Worm (Caenorhabditis elegans) whole organism, mixed stage, embryonic: Measurements from ENCODE around the gene Y41D4B.17.

Experiments
- blmp-1 ChIP-seq: fragments of 150-350 bp; optimal IDR thresholded peaks from 2 replicates; lab custom pipeline; 2014; ENCODE audit warnings: missing biosample characterization, missing genetic modification characterization
- mep-1 ChIP-seq: fragments of 150-350 bp; optimal IDR thresholded peaks from 2 replicates; lab custom pipeline; 2017; ENCODE audit warnings: missing biosample characterization, missing genetic modification reagents, missing genetic modification characterization, inconsistent platforms
- mls-2 ChIP-seq: sonication (generic microtip); optimal IDR thresholded peaks from 2 replicates; lab custom pipeline; 2016; ENCODE audit warnings: mild to moderate bottlenecking, missing genetic modification characterization, moderate library complexity, missing compliant biosample characterization
- nhr-12 ChIP-seq: fragments of 150-350 bp; optimal IDR thresholded peaks from 2 replicates; lab custom pipeline; 2014; ENCODE audit warnings: missing biosample characterization, missing genetic modification characterization
- nhr-28 ChIP-seq: fragments of 150-350 bp; optimal IDR thresholded peaks from 2 replicates; lab custom pipeline; 2014; ENCODE audit warnings: missing biosample characterization, missing genetic modification characterization
- snpc-4 ChIP-seq: fragments of 150-350 bp; optimal IDR thresholded peaks from 2 replicates; lab custom pipeline; 2014; ENCODE audit warnings: missing biosample characterization, missing genetic modification characterization
- unc-120 ChIP-seq: sonication (generic microtip); optimal IDR thresholded peaks from 2 replicates; lab custom pipeline; 2017; ENCODE audit warnings: missing genetic modification characterization, missing compliant biosample characterization; ENCODE audit not compliant: poor library complexity, severe bottlenecking
- unc-39 ChIP-seq: fragments of 150-350 bp; optimal IDR thresholded peaks from 2 replicates; lab custom pipeline; 2014; ENCODE audit warnings: missing biosample characterization, missing genetic modification characterization
- unc-62 ChIP-seq: fragments of 150-350 bp; optimal IDR thresholded peaks from 2 replicates; lab custom pipeline; 2014; ENCODE audit warnings: missing biosample characterization, missing genetic modification reagents, missing genetic modification characterization
- ztf-11 ChIP-seq: fragments of 150-350 bp; optimal IDR thresholded peaks from 2 replicates; lab custom pipeline; 2014; ENCODE audit warnings: missing biosample characterization, missing genetic modification characterization

ce11 chrIV:1561884-1562283 is 2.0 kb downstream of the Y41D4B.17 start, which contains the start of gene hpo-6:
- no peak for TF ChIP-seq snpc-4 (tag; lab: Kevin White, UChicago)
- TF ChIP-seq unc-62 (GFP tag; lab: Kevin White, UChicago): no peak
- no peak for TF ChIP-seq nhr-28
- no peak for TF ChIP-seq mep-1 (tag; lab: Kevin White, UChicago)
- no peak for TF ChIP-seq unc-39
- TF ChIP-seq nhr-12 (tag; lab: Kevin White, UChicago): no peak
- no peak for TF ChIP-seq ztf-11 (tag; lab: Kevin White, UChicago)
- no peak for TF ChIP-seq unc-120 (tag; lab: Kevin White, UChicago)
- no peak for TF ChIP-seq blmp-1 (tag; lab: Kevin White, UChicago)
- no peak for TF ChIP-seq mls-2 (tag; lab: Kevin White, UChicago)
